Worm (Caenorhabditis elegans) whole organism, mixed stage, embryonic: ENCODE results near the gene T26G10.1.

Source experiments
- M03D4.4 ChIP-seq: sonication (generic microtip); optimal IDR thresholded peaks from 2 replicates; lab custom pipeline; 2017; ENCODE audit warnings: mild to moderate bottlenecking, missing genetic modification characterization, missing compliant biosample characterization
- bed-3 ChIP-seq: fragments of 200-800 bp; sonication (Bioruptor generic); optimal IDR thresholded peaks from 3 replicates; lab custom pipeline; 2018; ENCODE audit warnings: mild to moderate bottlenecking, missing genetic modification characterization, moderate library complexity, missing compliant biosample characterization
- blmp-1 ChIP-seq: fragments of 150-350 bp; optimal IDR thresholded peaks from 2 replicates; lab custom pipeline; 2014; ENCODE audit warnings: missing biosample characterization, missing genetic modification characterization
- ceh-39 ChIP-seq: fragments of 150-350 bp; optimal IDR thresholded peaks from 2 replicates; lab custom pipeline; 2014; ENCODE audit warnings: missing biosample characterization, missing genetic modification characterization
- ceh-43 ChIP-seq: fragments of 200-800 bp; sonication (Bioruptor generic); optimal IDR thresholded peaks from 2 replicates; lab custom pipeline; 2018; ENCODE audit warnings: mild to moderate bottlenecking, missing genetic modification characterization, moderate library complexity, missing compliant biosample characterization
- ceh-83 ChIP-seq: fragments of 200-800 bp; sonication (Bioruptor generic); optimal IDR thresholded peaks from 2 replicates; lab custom pipeline; 2018; ENCODE audit warnings: mild to moderate bottlenecking, missing genetic modification characterization, missing compliant biosample characterization
- ces-1 ChIP-seq: fragments of 150-350 bp; optimal IDR thresholded peaks from 2 replicates; lab custom pipeline; 2014; ENCODE audit warnings: missing biosample characterization, missing genetic modification reagents, missing genetic modification characterization
- cnd-1 ChIP-seq: fragments of 200-800 bp; sonication (Bioruptor generic); optimal IDR thresholded peaks from 2 replicates; lab custom pipeline; 2018; ENCODE audit warnings: mild to moderate bottlenecking, missing genetic modification characterization, missing compliant biosample characterization
- drap-1 ChIP-seq: fragments of 200-800 bp; sonication (Bioruptor generic); optimal IDR thresholded peaks from 3 replicates; lab custom pipeline; 2018; ENCODE audit warnings: mild to moderate bottlenecking, missing genetic modification characterization, missing compliant biosample characterization
- elt-1 ChIP-seq: sonication (generic microtip); optimal IDR thresholded peaks from 2 replicates; lab custom pipeline; 2017; ENCODE audit warnings: missing genetic modification characterization, mild to moderate bottlenecking, missing compliant biosample characterization, antibody characterized with exemption, moderate library complexity, borderline replicate concordance; ENCODE audit not compliant: insufficient read depth
- elt-3 ChIP-seq: fragments of 150-350 bp; optimal IDR thresholded peaks from 2 replicates; lab custom pipeline; 2014; ENCODE audit warnings: missing biosample characterization, missing genetic modification characterization
- flh-1 ChIP-seq: fragments of 200-800 bp; sonication (Bioruptor generic); optimal IDR thresholded peaks from 2 replicates; lab custom pipeline; 2018; ENCODE audit warnings: mild to moderate bottlenecking, missing genetic modification characterization, moderate library complexity, missing compliant biosample characterization
- hlh-1 ChIP-seq: fragments of 150-350 bp; optimal IDR thresholded peaks from 2 replicates; lab custom pipeline; 2014; ENCODE audit warnings: missing biosample characterization, missing genetic modification reagents, missing genetic modification characterization
- lin-13 ChIP-seq: fragments of 150-350 bp; optimal IDR thresholded peaks from 2 replicates; lab custom pipeline; 2014; ENCODE audit warnings: missing biosample characterization, missing genetic modification characterization
- lin-32 ChIP-seq: fragments of 200-800 bp; sonication (Bioruptor generic); optimal IDR thresholded peaks from 2 replicates; lab custom pipeline; 2018; ENCODE audit warnings: mild to moderate bottlenecking, missing genetic modification characterization, missing compliant biosample characterization
- lsy-2 ChIP-seq: fragments of 150-350 bp; optimal IDR thresholded peaks from 2 replicates; lab custom pipeline; 2014; ENCODE audit warnings: missing biosample characterization, missing genetic modification characterization
- mep-1 ChIP-seq: fragments of 150-350 bp; optimal IDR thresholded peaks from 2 replicates; lab custom pipeline; 2017; ENCODE audit warnings: missing biosample characterization, missing genetic modification reagents, missing genetic modification characterization, inconsistent platforms
- mls-2 ChIP-seq: sonication (generic microtip); optimal IDR thresholded peaks from 2 replicates; lab custom pipeline; 2016; ENCODE audit warnings: mild to moderate bottlenecking, missing genetic modification characterization, moderate library complexity, missing compliant biosample characterization
- nhr-12 ChIP-seq: fragments of 150-350 bp; optimal IDR thresholded peaks from 2 replicates; lab custom pipeline; 2014; ENCODE audit warnings: missing biosample characterization, missing genetic modification characterization
- nhr-2 ChIP-seq: fragments of 150-350 bp; optimal IDR thresholded peaks from 2 replicates; lab custom pipeline; 2014; ENCODE audit warnings: missing biosample characterization, missing genetic modification characterization
- nhr-28 ChIP-seq: fragments of 150-350 bp; optimal IDR thresholded peaks from 2 replicates; lab custom pipeline; 2014; ENCODE audit warnings: missing biosample characterization, missing genetic modification characterization
- nhr-76 ChIP-seq: sonication (generic microtip); optimal IDR thresholded peaks from 2 replicates; lab custom pipeline; 2017; ENCODE audit warnings: missing biosample characterization, missing genetic modification characterization
- pha-4 ChIP-seq: fragments of 150-350 bp; optimal IDR thresholded peaks from 2 replicates; lab custom pipeline; 2018; ENCODE audit warnings: missing biosample characterization, missing genetic modification reagents, missing genetic modification characterization
- sem-2 ChIP-seq: fragments of 200-800 bp; sonication (Bioruptor generic); optimal IDR thresholded peaks from 2 replicates; lab custom pipeline; 2018; ENCODE audit warnings: mild to moderate bottlenecking, missing genetic modification characterization, missing compliant biosample characterization
- snpc-4 ChIP-seq: fragments of 150-350 bp; optimal IDR thresholded peaks from 2 replicates; lab custom pipeline; 2014; ENCODE audit warnings: missing biosample characterization, missing genetic modification characterization
- sptf-1 ChIP-seq: sonication (generic microtip); optimal IDR thresholded peaks from 2 replicates; lab custom pipeline; 2017; ENCODE audit warnings: mild to moderate bottlenecking, missing genetic modification characterization, moderate library complexity, missing compliant biosample characterization
- tbx-8 ChIP-seq: fragments of 200-800 bp; sonication (Bioruptor generic); optimal IDR thresholded peaks from 2 replicates; lab custom pipeline; 2018; ENCODE audit warnings: mild to moderate bottlenecking, missing genetic modification characterization, moderate library complexity, missing compliant biosample characterization
- unc-120 ChIP-seq: sonication (generic microtip); optimal IDR thresholded peaks from 2 replicates; lab custom pipeline; 2017; ENCODE audit warnings: missing genetic modification characterization, missing compliant biosample characterization; ENCODE audit not compliant: poor library complexity, severe bottlenecking
- unc-39 ChIP-seq: fragments of 150-350 bp; optimal IDR thresholded peaks from 2 replicates; lab custom pipeline; 2014; ENCODE audit warnings: missing biosample characterization, missing genetic modification characterization
- unc-62 ChIP-seq: fragments of 150-350 bp; optimal IDR thresholded peaks from 2 replicates; lab custom pipeline; 2014; ENCODE audit warnings: missing biosample characterization, missing genetic modification reagents, missing genetic modification characterization
- zip-8 ChIP-seq: fragments of 150-350 bp; optimal IDR thresholded peaks from 2 replicates; lab custom pipeline; 2014; ENCODE audit warnings: missing biosample characterization, missing genetic modification characterization
- ztf-11 ChIP-seq: fragments of 150-350 bp; optimal IDR thresholded peaks from 2 replicates; lab custom pipeline; 2014; ENCODE audit warnings: missing biosample characterization, missing genetic modification characterization

Gene T26G10.1

DNA sequence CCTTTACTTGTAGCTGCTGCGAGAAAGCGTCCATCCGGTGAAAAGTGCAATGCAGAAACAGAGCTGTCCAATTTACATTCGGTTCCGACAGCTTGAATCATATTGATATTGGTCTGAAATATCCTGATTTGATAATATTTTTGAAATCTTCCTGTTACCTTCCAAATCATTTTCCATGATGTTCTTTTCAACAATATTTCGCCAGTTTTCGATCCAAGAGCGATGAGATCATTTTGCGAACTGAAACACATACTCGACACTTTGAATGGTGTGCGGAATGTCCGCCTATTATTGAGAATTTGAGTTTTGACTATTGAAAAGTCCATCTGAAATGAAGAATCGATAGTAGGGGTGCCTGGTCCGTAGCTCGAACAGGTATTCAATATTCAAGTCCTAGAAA, 34.7 kb upstream of the T26G10.1 start, which contains the start of gene emb-30:
Gene emb-30 (minus strand): TSS at position 328 of the 400 bp plus-strand sequence.
- TF ChIP-seq tbx-8: no peak
- TF ChIP-seq nhr-76 (tag; lab: Kevin White, UChicago): no peak
- no peak for TF ChIP-seq lin-13 (tag; lab: Kevin White, UChicago)
- no peak for TF ChIP-seq flh-1 (GFP tag; lab: Kevin White, UChicago)
- TF ChIP-seq ces-1 (GFP tag; lab: Kevin White, UChicago): no peak
- no peak for TF ChIP-seq ztf-11 (tag; lab: Kevin White, UChicago)
- TF ChIP-seq unc-120 (tag; lab: Kevin White, UChicago): no peak
- TF ChIP-seq blmp-1: no peak
- no peak for TF ChIP-seq ceh-83
- TF ChIP-seq ceh-39 (tag; lab: Kevin White, UChicago): no peak
- TF ChIP-seq sem-2: no peak
- no peak for TF ChIP-seq unc-62 (GFP tag; lab: Kevin White, UChicago)
- no peak for TF ChIP-seq pha-4
- no peak for TF ChIP-seq elt-3 (tag; lab: Kevin White, UChicago)
- no peak for TF ChIP-seq snpc-4 (tag; lab: Kevin White, UChicago)
- TF ChIP-seq sptf-1: no peak
- TF ChIP-seq nhr-28 (tag; lab: Kevin White, UChicago): no peak
- TF ChIP-seq nhr-2 (tag; lab: Kevin White, UChicago): no peak
- TF ChIP-seq drap-1: no peak
- no peak for TF ChIP-seq nhr-12 (tag; lab: Kevin White, UChicago)

- TF ChIP-seq mls-2 (tag; lab: Kevin White, UChicago) (no peak), ceh-39 (tag; lab: Kevin White, UChicago) (no peak)
Measured at ce11 chrIII:9439399-9439798, 33.0 kb upstream of the T26G10.1 start, which contains the start of gene F54C8.1. Gene F54C8.1, plus strand, starts transcription at chrIII:9439699.

DNA sequence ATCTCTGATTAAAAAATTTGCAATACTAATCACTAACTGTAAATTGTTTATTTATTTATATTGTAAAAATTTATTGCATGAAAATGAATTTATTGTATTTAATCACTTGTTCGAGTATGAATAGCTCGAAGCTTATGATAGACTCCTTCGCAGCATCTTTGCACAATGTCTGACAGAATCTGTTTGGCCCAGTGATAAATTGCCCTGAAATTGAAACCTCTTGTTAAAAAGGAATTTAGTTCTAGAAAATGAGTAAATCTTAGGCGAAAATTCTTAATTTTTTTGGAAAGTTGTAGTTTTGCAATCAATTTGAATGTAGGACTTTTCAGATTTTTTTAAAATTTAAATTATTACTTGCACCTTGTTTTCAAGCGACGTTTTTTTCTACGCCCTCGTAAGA, 28.6 kb upstream of the T26G10.1 start:
- TF ChIP-seq flh-1 (GFP tag; lab: Kevin White, UChicago) (no peak), lsy-2 (tag; lab: Kevin White, UChicago) (no peak), lin-32 (GFP tag; lab: Kevin White, UChicago) (no peak), snpc-4 (tag; lab: Kevin White, UChicago) (no peak), bed-3 (no peak), unc-39 (tag; lab: Kevin White, UChicago) (no peak), zip-8 (tag; lab: Kevin White, UChicago) (no peak), M03D4.4 (tag; lab: Kevin White, UChicago) (no peak), ceh-39 (tag; lab: Kevin White, UChicago) (no peak), ztf-11 (tag; lab: Kevin White, UChicago) (no peak), nhr-28 (tag; lab: Kevin White, UChicago) (no peak), drap-1 (no peak)

DNA sequence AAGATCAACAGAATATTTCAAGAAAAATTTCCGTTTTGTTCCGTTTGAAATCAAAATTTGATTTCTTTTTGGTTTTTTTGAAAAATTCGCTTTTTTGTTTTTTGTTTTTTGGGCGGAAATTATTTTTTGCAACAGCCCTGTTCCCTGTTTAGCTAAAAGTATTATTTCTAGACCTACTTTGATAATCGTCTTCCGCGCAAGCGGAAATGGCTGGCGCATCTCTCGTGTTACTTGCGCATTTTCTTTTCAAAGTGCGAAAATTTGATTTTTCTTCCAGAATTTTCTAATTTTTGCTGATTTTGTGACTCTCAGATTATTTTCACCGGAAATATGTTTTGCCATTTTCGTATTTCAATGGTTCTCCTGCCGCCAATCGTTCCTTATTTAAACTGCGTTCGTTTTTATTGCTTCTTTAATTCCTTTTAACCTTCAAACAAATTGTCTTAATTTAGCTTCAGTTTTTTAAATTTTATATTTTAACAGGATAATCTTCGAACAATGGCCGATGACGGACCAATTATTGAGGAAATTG, 27.2 kb upstream of the T26G10.1 start, which contains the start of gene cpar-1:
Gene cpar-1 (plus strand): TSS at position 482 of the 532 bp plus-strand sequence.
- TF ChIP-seq lin-13 (tag; lab: Kevin White, UChicago): peak; percentile 14
- TF ChIP-seq nhr-28 (tag; lab: Kevin White, UChicago): no peak
- TF ChIP-seq, all 35 proteins: peak for 1

DNA sequence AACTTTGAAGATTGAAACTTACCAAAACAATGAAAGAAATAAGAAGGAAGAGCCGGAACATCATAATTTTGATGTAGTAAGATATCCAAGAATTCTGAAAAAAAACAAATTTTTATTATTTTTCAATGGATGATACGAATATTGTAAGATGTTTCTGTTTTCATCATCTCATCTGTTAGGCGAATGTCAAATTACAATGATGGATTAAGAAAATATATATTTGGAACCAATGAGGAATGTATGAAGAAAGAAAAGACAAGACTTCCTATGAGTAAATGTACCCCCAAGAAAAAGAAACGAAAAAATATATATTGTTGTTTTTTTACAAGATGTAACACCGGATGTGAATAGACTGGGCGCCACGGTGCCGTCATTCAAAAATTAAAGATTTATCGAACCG, 19.9 kb upstream of the T26G10.1 start, which contains the start of gene T26G10.5:
Gene T26G10.5 (minus strand): TSS at position 101 of the 400 bp plus-strand sequence.
- TF ChIP-seq snpc-4 (tag; lab: Kevin White, UChicago) (no peak), zip-8 (tag; lab: Kevin White, UChicago) (no peak), tbx-8 (no peak), bed-3 (no peak), unc-120 (tag; lab: Kevin White, UChicago) (no peak), lin-32 (GFP tag; lab: Kevin White, UChicago) (no peak), nhr-28 (tag; lab: Kevin White, UChicago) (no peak), unc-39 (tag; lab: Kevin White, UChicago) (no peak), cnd-1 (no peak), mep-1 (tag; lab: Kevin White, UChicago) (no peak), ceh-43 (GFP tag; lab: Kevin White, UChicago) (no peak), sem-2 (no peak), hlh-1 (tag; lab: Kevin White, UChicago) (no peak), elt-1 (tag; lab: Kevin White, UChicago) (no peak)
